Worm (Caenorhabditis elegans) whole organism, L3 larva: ENCODE data around the gene twk-7.

Source experiments
- aly-2 ChIP-seq: fragments of 150-350 bp; optimal IDR thresholded peaks from 2 replicates; lab custom pipeline; 2014; ENCODE audit warnings: missing biosample characterization, missing genetic modification characterization
- ama-1 ChIP-seq: fragments of 150-350 bp; optimal IDR thresholded peaks from 2 replicates; lab custom pipeline; 2018
- ceh-28 ChIP-seq: fragments of 150-350 bp; optimal IDR thresholded peaks from 2 replicates; lab custom pipeline; 2014; ENCODE audit warnings: missing biosample characterization, missing genetic modification reagents, missing genetic modification characterization
- ceh-82 ChIP-seq: fragments of 150-350 bp; optimal IDR thresholded peaks from 2 replicates; lab custom pipeline; 2014; ENCODE audit warnings: missing biosample characterization, missing genetic modification characterization
- ceh-9 ChIP-seq: sonication (generic microtip); optimal IDR thresholded peaks from 2 replicates; lab custom pipeline; 2018; ENCODE audit warnings: missing biosample characterization, missing genetic modification characterization
- egl-27 ChIP-seq: sonication (generic microtip); optimal IDR thresholded peaks from 4 replicates; lab custom pipeline; 2017; ENCODE audit warnings: missing biosample characterization, missing genetic modification reagents, missing genetic modification characterization
- egl-5 ChIP-seq: fragments of 150-350 bp; optimal IDR thresholded peaks from 2 replicates; lab custom pipeline; 2017; ENCODE audit warnings: missing biosample characterization, missing genetic modification reagents, missing genetic modification characterization, inconsistent platforms
- elt-1 ChIP-seq: fragments of 150-350 bp; optimal IDR thresholded peaks from 2 replicates; lab custom pipeline; 2014; ENCODE audit warnings: missing biosample characterization, missing genetic modification characterization
- elt-2 ChIP-seq: sonication (generic microtip); optimal IDR thresholded peaks from 2 replicates; lab custom pipeline; 2016; ENCODE audit warnings: missing genetic modification reagents, mild to moderate bottlenecking, missing genetic modification characterization, missing compliant biosample characterization
- eor-1 ChIP-seq, 2 experiments: fragments of 150-350 bp; optimal IDR thresholded peaks; 2 replicates each; lab custom pipeline; 2014 to 2018; ENCODE audit warnings: missing biosample characterization in 2 of 2, missing genetic modification characterization in 2 of 2
- fkh-10 ChIP-seq: sonication (generic microtip); optimal IDR thresholded peaks from 2 replicates; lab custom pipeline; 2017; ENCODE audit warnings: missing biosample characterization, missing genetic modification reagents, missing genetic modification characterization
- fkh-2 ChIP-seq: fragments of 150-350 bp; optimal IDR thresholded peaks from 2 replicates; lab custom pipeline; 2014; ENCODE audit warnings: missing biosample characterization, missing genetic modification reagents, missing genetic modification characterization
- fos-1 ChIP-seq: fragments of 150-350 bp; optimal IDR thresholded peaks from 2 replicates; lab custom pipeline; 2014; ENCODE audit warnings: missing biosample characterization, missing genetic modification characterization
- hmg-11 ChIP-seq: sonication (generic microtip); optimal IDR thresholded peaks from 2 replicates; lab custom pipeline; 2016; ENCODE audit warnings: missing genetic modification characterization, missing compliant biosample characterization
- jun-1 ChIP-seq: fragments of 150-350 bp; optimal IDR thresholded peaks from 2 replicates; lab custom pipeline; 2014; ENCODE audit warnings: missing biosample characterization, missing genetic modification reagents, missing genetic modification characterization
- lin-15B ChIP-seq: fragments of 150-350 bp; optimal IDR thresholded peaks from 2 replicates; lab custom pipeline; 2014; ENCODE audit warnings: missing biosample characterization, missing genetic modification characterization
- lin-39 ChIP-seq: fragments of 150-350 bp; optimal IDR thresholded peaks from 2 replicates; lab custom pipeline; 2018; ENCODE audit warnings: missing biosample characterization, missing genetic modification reagents, missing genetic modification characterization
- lsy-12 ChIP-seq: sonication (generic microtip); optimal IDR thresholded peaks from 2 replicates; lab custom pipeline; 2016; ENCODE audit warnings: mild to moderate bottlenecking, missing genetic modification characterization, missing compliant biosample characterization
- mdl-1 ChIP-seq: fragments of 150-350 bp; optimal IDR thresholded peaks from 2 replicates; lab custom pipeline; 2014; ENCODE audit warnings: missing biosample characterization, missing genetic modification characterization
- mml-1 ChIP-seq: fragments of 150-350 bp; sonication (generic microtip); optimal IDR thresholded peaks from 3 replicates; lab custom pipeline; 2014; ENCODE audit warnings: missing biosample characterization, missing genetic modification characterization
- nfya-1 ChIP-seq: sonication (generic microtip); optimal IDR thresholded peaks from 2 replicates; lab custom pipeline; 2017; ENCODE audit warnings: missing genetic modification characterization, mild to moderate bottlenecking, missing compliant biosample characterization, antibody characterized with exemption, moderate library complexity; ENCODE audit not compliant: insufficient read depth
- nhr-11 ChIP-seq: fragments of 150-350 bp; optimal IDR thresholded peaks from 2 replicates; lab custom pipeline; 2014; ENCODE audit warnings: missing biosample characterization, missing genetic modification characterization
- nhr-23 ChIP-seq: fragments of 150-350 bp; optimal IDR thresholded peaks from 2 replicates; lab custom pipeline; 2014; ENCODE audit warnings: missing biosample characterization, missing genetic modification reagents, missing genetic modification characterization
- nhr-237 ChIP-seq: fragments of 150-350 bp; optimal IDR thresholded peaks from 2 replicates; lab custom pipeline; 2014; ENCODE audit warnings: missing biosample characterization, missing genetic modification characterization
- nhr-25 ChIP-seq: sonication (generic microtip); optimal IDR thresholded peaks from 2 replicates; lab custom pipeline; 2017; ENCODE audit warnings: missing biosample characterization, missing genetic modification characterization
- nhr-43 ChIP-seq: sonication (generic microtip); optimal IDR thresholded peaks from 2 replicates; lab custom pipeline; 2016; ENCODE audit warnings: mild to moderate bottlenecking, missing genetic modification characterization, missing compliant biosample characterization; ENCODE audit not compliant: poor library complexity, severe bottlenecking
- nhr-67 ChIP-seq: fragments of 150-350 bp; optimal IDR thresholded peaks from 2 replicates; lab custom pipeline; 2014; ENCODE audit warnings: missing biosample characterization, missing genetic modification characterization
- pha-4 ChIP-seq: fragments of 150-350 bp; optimal IDR thresholded peaks from 2 replicates; lab custom pipeline; 2014; ENCODE audit warnings: missing biosample characterization, missing genetic modification reagents, missing genetic modification characterization
- pqm-1 ChIP-seq: fragments of 150-350 bp; optimal IDR thresholded peaks from 2 replicates; lab custom pipeline; 2017; ENCODE audit warnings: missing biosample characterization, missing genetic modification characterization, inconsistent platforms
- sea-2 ChIP-seq: fragments of 150-350 bp; sonication (generic microtip); optimal IDR thresholded peaks from 4 replicates; lab custom pipeline; 2014; ENCODE audit warnings: missing biosample characterization, missing genetic modification reagents, missing genetic modification characterization
- skn-1 ChIP-seq: fragments of 150-350 bp; optimal IDR thresholded peaks from 2 replicates; lab custom pipeline; 2014; ENCODE audit warnings: missing biosample characterization, missing genetic modification characterization
- snpc-4 ChIP-seq: fragments of 150-350 bp; optimal IDR thresholded peaks from 2 replicates; lab custom pipeline; 2014; ENCODE audit warnings: missing biosample characterization, missing genetic modification characterization
- tbx-2 ChIP-seq: sonication (generic microtip); optimal IDR thresholded peaks from 2 replicates; lab custom pipeline; 2016; ENCODE audit warnings: mild to moderate bottlenecking, missing genetic modification characterization, missing compliant biosample characterization
- unc-62 ChIP-seq: fragments of 150-350 bp; sonication (generic microtip); optimal IDR thresholded peaks from 4 replicates; lab custom pipeline; 2014; ENCODE audit warnings: missing biosample characterization, missing genetic modification reagents, missing genetic modification characterization
- ztf-4 ChIP-seq: fragments of 150-350 bp; optimal IDR thresholded peaks from 2 replicates; lab custom pipeline; 2014; ENCODE audit warnings: missing biosample characterization, missing genetic modification characterization

The twk-7 gene

ce11 chrIII:8688438-8688946 is 45.0 kb upstream of the twk-7 start, which contains the start of gene hadb-1 (continued):
- TF ChIP-seq elt-1 (tag; lab: Kevin White, UChicago) = no peak
- no peak for TF ChIP-seq nhr-67 (tag; lab: Kevin White, UChicago)
- no peak for TF ChIP-seq fkh-10
- TF ChIP-seq ceh-9 (tag; lab: Kevin White, UChicago) = no peak
- TF ChIP-seq ama-1 = no peak
- TF ChIP-seq skn-1 (tag; lab: Kevin White, UChicago) = no peak
- no peak for TF ChIP-seq ceh-28 (tag; lab: Kevin White, UChicago)
- TF ChIP-seq mml-1 (tag; lab: Kevin White, UChicago) = no peak
- TF ChIP-seq egl-5 = no peak

DNA sequence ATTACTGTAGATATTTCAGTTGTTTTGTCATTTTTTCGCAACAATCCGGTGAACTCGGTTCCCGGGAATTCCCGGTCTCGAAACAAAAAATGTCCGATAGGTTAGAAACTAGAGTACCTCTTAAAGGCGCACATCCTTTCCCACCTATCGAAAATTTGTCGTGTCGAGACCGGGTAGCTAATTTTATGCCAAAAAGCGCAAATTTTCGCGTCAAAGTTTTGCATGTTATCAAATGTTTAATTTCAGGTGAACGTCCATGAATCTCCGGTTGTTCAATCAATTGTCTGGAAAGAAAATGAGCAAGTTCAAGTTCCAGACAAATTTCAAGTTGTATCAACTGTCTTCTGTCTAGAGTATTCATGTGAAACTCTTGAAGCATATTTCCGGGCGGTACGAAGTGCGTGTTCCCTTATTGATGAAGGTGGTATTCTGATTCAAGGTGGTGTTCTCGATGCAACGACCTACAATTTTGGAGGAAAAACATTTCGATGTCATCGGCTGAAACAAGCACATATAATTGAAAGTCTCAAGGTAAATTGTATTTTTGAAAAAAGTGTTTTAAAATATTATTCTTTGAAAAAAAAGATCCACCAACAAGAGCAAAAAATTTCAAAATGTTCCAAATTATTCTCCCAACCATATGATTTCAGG is 42.2 kb upstream of the twk-7 start:
- TF ChIP-seq nhr-23 (peak; percentile 20), elt-2 (tag; lab: Kevin White, UChicago) (peak; percentile 28), hmg-11 (tag; lab: Kevin White, UChicago) (no peak), nhr-43 (tag; lab: Kevin White, UChicago) (peak; percentile 71), ama-1 (peak; percentile 13)

DNA sequence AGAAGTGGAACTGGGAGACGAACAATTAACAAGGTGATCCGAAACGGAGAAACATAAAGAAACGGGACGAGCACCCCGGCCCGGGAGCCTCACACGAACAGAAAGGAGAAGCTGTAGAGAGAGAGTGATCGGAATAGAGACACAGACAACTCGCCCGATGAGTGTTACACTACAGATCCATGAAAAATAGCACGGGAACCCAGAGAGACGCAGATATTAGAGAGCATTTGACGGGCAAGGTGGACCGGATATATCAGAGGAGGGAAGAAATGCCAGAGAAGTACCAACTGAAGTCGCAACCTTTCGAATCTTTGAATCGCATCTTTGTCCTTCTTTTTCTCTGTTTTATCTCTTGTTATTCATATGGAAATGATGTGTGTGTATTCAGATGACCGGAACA is 40.9 kb upstream of the twk-7 start, which contains the start of gene anmt-1:
anmt-1 (plus strand) TSS at position 388 of the 400 bp plus-strand sequence.
- no peak for TF ChIP-seq snpc-4
- no peak for TF ChIP-seq nhr-11 (tag; lab: Kevin White, UChicago)
- no peak for TF ChIP-seq pqm-1 (tag; lab: Kevin White, UChicago)
- no peak for TF ChIP-seq unc-62 (GFP tag; lab: Kevin White, UChicago)

DNA sequence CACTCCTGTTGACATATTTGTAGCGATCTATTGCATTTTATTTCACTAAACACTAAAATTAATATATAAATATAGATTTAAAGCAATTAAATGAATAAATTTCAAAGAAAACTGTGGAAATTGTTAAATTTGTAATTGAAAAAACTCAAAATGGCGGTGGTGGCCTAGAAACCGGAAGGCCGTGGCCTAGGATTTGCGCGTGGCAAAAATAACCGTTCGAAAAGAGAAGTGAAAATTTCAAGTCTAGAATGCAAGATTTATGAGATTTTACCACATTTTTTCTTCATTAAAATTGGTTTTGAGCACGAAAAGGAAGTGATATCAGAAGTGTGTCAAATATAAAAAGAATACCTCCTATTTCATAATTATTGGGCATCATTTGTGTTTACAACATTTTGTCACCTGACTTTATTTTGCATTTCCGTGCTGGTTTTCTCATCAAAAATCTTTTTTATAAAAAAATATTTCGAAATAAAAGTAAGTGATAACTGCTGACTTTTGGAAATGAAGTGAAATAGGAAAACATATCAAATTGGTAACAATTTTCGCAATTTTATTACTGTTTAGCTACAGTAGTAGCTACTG is 40.2 kb upstream of the twk-7 start, which contains the start of gene fli-1:
fli-1 (minus strand) TSS at position 58 of the 585 bp plus-strand sequence.
- TF ChIP-seq lin-15B (tag; lab: Kevin White, UChicago) (peak; percentile 6), nfya-1 (tag; lab: Kevin White, UChicago) (peak; percentile 24), egl-5 (no peak), nhr-11 (tag; lab: Kevin White, UChicago) (no peak), eor-1 (tag; optimal IDR thresholded peaks at IDR 0.05; lab: Kevin White, UChicago) (no peak), sea-2 (GFP tag; lab: Kevin White, UChicago) (no peak), snpc-4 (peak; percentile 14), pha-4 (tag; lab: Kevin White, UChicago) (peak; percentile 11), nhr-43 (tag; lab: Kevin White, UChicago) (peak; percentile 3), ztf-4 (no peak), skn-1 (tag; lab: Kevin White, UChicago) (no peak)
- TF ChIP-seq, all 47 proteins: peak for 5

DNA sequence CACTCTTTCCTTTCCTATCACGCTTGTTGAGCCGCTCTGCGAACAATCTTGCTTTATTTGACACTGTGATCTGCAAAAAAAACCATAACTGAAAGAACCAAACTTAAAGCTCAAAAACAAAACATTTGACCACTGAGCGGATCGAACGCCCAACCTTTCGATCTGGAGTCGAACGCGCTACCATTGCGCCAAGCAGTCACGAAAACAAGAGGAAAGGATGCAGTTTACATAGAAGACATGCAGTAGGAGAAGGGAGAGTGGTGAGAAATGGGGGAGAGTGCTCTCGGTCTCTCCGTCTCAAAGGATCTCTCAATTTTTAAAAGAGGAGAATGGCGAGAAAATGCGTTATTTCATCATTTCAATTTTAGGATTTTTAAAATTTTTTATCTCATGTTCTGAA is 34.8 kb upstream of the twk-7 start:
- peak; percentile 67 for TF ChIP-seq nhr-43 (tag; lab: Kevin White, UChicago)
- peak; percentile 51 for TF ChIP-seq nhr-25 (tag; lab: Kevin White, UChicago)
- TF ChIP-seq ceh-9 (tag; lab: Kevin White, UChicago) = no peak
- no peak for TF ChIP-seq mdl-1 (tag; lab: Kevin White, UChicago)
- TF ChIP-seq unc-62 (GFP tag; lab: Kevin White, UChicago) = no peak
- TF ChIP-seq egl-27 = no peak
- no peak for TF ChIP-seq fkh-2 (tag; lab: Kevin White, UChicago)
- peak; percentile 61 for TF ChIP-seq jun-1 (tag; lab: Kevin White, UChicago)
- no peak for TF ChIP-seq nhr-237 (tag; lab: Kevin White, UChicago)
- peak; percentile 25 for TF ChIP-seq ztf-4
- peak; percentile 34 for TF ChIP-seq lin-15B (tag; lab: Kevin White, UChicago)
- peak; percentile 90 for TF ChIP-seq hmg-11 (tag; lab: Kevin White, UChicago)
- TF ChIP-seq lsy-12 (tag; lab: Kevin White, UChicago) = peak; percentile 64
- TF ChIP-seq skn-1 (tag; lab: Kevin White, UChicago) = peak; percentile 34
- peak; percentile 71 for TF ChIP-seq nfya-1 (tag; lab: Kevin White, UChicago)
- TF ChIP-seq pha-4 (tag; lab: Kevin White, UChicago) = peak; percentile 71
- no peak for TF ChIP-seq fos-1 (tag; lab: Kevin White, UChicago)
- TF ChIP-seq ceh-82 (tag; lab: Kevin White, UChicago) = peak; percentile 12
- peak; percentile 26 for TF ChIP-seq pqm-1 (tag; lab: Kevin White, UChicago)
- peak; percentile 74 for TF ChIP-seq lin-39 (tag; lab: Kevin White, UChicago)
- peak; percentile 61 for TF ChIP-seq nhr-23
- no peak for TF ChIP-seq nhr-11 (tag; lab: Kevin White, UChicago)
- peak; percentile 15 for TF ChIP-seq elt-2 (tag; lab: Kevin White, UChicago)
- no peak for TF ChIP-seq aly-2 (tag; lab: Kevin White, UChicago)
- peak; percentile 30 for TF ChIP-seq egl-5
- peak; percentile 55 for TF ChIP-seq tbx-2
